Fruit fly (Drosophila melanogaster) whole organism, larva: ENCODE data around the gene tutl.

Experiments
- noc ChIP-seq: fragments of 200-800 bp; sonication (Bioruptor generic); optimal IDR thresholded peaks from 3 replicates; lab custom pipeline; 2019; ENCODE audit warnings: missing biosample characterization, mild to moderate bottlenecking, missing genetic modification characterization, moderate library complexity

Gene tutl

dm6 chr2L:4359156-4359555, 76.2 kb downstream of the tutl start:
- TF ChIP-seq noc (tag; lab: Kevin White, UChicago) = no peak

DNA sequence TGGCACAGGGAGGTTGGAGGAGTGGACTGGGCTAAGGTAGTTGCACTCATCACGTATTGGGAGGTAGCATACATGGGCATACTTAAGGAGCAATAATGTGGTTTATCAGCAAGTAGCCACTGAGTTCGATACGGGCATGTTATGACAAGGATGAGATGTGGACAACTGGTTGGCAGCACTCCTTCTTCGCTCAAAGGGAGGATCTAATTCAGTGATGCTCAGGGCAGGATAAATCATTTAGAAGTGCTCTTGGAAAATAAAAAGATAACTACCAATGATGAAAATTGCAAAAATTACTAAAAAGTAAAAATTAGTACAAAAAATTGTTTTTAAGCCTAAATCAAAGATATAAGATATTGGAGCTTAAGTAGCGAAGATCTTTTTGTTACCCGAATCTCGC, 77.9 kb downstream of the tutl start:
- TF ChIP-seq noc (tag; lab: Kevin White, UChicago) = no peak

- TF ChIP-seq noc (tag; lab: Kevin White, UChicago) = no peak
These were observed 78.6 kb downstream of the tutl start, which contains the start of gene Traf4 for dm6 chr2L:4361438-4361975. Gene Traf4, plus strand, starts transcription at chr2L:4361925.

DNA sequence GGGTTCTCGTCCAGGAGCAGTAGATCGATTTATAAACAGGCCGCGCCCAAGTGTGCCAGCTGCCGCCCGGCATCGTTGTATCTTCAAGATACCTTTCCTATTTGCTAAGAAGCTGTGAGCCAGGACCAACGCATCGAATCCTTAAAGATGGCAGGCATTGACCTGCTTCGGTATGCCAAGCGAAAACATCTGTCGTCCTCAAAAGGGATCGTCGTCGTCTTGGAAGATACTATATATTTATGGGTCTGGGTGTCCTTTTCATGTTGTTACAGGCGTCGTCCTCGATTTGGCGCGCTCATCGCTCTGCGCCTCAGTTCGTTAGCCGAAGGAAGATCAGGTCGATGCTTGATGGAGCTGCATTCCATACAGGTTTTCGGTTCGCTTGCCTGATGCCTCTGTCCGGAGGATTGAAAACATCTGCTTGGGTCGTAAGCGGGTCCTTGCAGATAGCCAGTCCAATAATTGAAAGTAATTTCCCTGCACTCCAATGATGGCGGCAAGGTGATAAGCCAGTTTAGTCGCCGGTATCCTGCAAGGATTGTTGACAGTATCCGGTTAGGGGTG, 80.8 kb downstream of the tutl start:
- TF ChIP-seq noc (tag; lab: Kevin White, UChicago) = no peak

dm6 chr2L:4364914-4365313, 82.0 kb downstream of the tutl start:
- no peak for TF ChIP-seq noc (tag; lab: Kevin White, UChicago)

- no peak for TF ChIP-seq noc (tag; lab: Kevin White, UChicago)
These were observed 82.9 kb downstream of the tutl start for dm6 chr2L:4365792-4366326.

dm6 chr2L:4366652-4367051, 83.7 kb downstream of the tutl start:
- no peak for TF ChIP-seq noc (tag; lab: Kevin White, UChicago)

- no peak for TF ChIP-seq noc (tag; lab: Kevin White, UChicago)
These were observed 85.8 kb downstream of the tutl start for dm6 chr2L:4368553-4369268.

- TF ChIP-seq noc (tag; lab: Kevin White, UChicago) = no peak
These were observed 87.1 kb downstream of the tutl start for dm6 chr2L:4370007-4370521.

DNA sequence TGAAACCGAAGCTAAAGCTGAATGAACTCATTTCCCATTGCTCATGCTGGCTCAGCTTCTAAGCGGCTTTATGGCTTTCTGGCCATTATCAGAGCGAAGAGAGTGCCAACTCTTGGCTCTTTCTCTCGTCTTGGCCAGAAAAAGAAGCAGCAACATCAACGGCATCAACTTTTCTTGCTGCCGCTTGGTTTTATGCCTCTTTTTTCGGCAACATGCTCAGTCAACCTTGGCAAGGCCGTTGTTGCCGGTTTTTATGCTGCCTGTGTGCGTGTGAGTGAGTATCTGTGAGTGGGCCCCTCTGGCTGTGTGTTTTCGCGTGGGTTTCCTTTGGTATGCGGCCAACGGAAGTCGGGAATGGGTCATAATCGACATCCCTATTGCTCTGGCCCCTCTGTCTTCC, 87.6 kb downstream of the tutl start:
- no peak for TF ChIP-seq noc (tag; lab: Kevin White, UChicago)

DNA sequence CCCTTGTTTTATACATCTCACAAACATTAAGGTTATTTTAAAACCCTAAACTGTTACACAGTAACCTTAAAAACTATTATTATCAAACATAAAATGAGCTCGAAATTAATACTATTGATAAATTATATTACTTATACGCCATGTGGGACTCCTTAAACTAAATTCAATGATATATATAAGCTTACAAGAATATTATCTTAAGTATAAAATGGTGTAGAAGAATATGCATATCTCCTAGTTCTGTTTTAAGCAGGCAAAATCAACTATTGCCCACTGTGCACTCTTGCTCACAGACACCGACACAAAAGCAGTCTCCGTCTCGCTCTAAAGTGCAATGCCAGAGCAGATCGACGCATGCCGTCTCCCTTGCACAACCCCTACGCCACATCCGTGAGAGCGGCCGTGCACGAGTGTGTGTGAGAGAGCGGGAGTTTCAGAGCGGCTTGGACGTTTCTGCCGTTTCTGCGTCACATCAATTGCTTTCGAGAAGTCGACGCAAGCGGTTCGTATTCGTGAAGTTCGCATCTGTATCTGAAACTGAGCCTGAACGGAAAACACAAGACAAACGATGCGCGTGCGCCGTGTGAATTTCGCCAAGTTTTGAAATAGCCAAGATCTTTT, 88.7 kb downstream of the tutl start:
- no peak for TF ChIP-seq noc (tag; lab: Kevin White, UChicago)

DNA sequence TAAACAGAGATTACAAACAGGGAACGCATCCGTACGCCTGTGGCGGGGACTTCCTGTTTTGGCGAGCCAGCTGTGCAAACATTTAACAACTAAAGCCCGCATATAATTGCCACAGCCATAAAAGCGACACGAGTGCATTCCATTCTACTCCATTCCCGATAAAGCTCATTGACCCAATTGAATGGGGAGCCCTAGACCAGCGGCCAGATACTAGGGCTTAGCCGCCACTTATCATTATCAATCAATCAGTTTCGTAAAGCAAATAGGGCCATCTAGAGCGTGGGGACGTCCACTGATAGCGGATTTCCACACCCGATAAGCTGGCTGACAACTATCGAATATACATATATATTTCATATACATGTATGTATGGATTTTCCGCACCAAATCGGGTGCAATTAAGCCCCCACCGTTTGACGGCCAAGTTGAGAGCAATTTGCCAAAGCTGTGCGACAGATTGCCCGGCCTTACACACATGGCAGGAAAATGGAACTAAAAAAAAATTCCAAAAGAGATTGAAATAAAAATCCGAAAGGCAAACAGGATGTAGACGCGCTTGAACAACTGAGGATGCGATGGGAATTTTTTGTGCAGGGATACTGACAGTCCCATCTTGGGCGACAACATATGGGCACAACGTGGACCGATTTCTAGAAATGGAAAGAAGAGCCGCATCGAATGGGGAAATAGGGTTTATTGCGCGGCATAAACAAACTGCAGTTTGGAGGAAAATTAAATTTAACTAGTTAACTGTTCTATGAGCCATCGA, 90.0 kb downstream of the tutl start:
- TF ChIP-seq noc (tag; lab: Kevin White, UChicago) = no peak
